Worm (Caenorhabditis elegans) whole organism, L3 larva: Measurements from ENCODE around the gene srp-7.
A peak's percentile ranks its signal among the peaks of the same experiment; 100 is the strongest.

ENCODE experiments used
- R02D3.7 ChIP-seq: fragments of 150-350 bp; optimal IDR thresholded peaks from 2 replicates; lab custom pipeline; 2014; ENCODE audit warnings: missing biosample characterization, missing genetic modification characterization
- aly-2 ChIP-seq: fragments of 150-350 bp; optimal IDR thresholded peaks from 2 replicates; lab custom pipeline; 2014; ENCODE audit warnings: missing biosample characterization, missing genetic modification characterization
- ama-1 ChIP-seq: fragments of 150-350 bp; optimal IDR thresholded peaks from 2 replicates; lab custom pipeline; 2018
- ceh-16 ChIP-seq: sonication (generic microtip); optimal IDR thresholded peaks from 2 replicates; lab custom pipeline; 2017; ENCODE audit warnings: missing biosample characterization, missing genetic modification characterization
- ceh-28 ChIP-seq: fragments of 150-350 bp; optimal IDR thresholded peaks from 2 replicates; lab custom pipeline; 2014; ENCODE audit warnings: missing biosample characterization, missing genetic modification reagents, missing genetic modification characterization
- daf-12 ChIP-seq: fragments of 150-350 bp; optimal IDR thresholded peaks from 2 replicates; lab custom pipeline; 2014; ENCODE audit warnings: missing biosample characterization, missing genetic modification reagents, missing genetic modification characterization
- egl-5 ChIP-seq: fragments of 150-350 bp; optimal IDR thresholded peaks from 2 replicates; lab custom pipeline; 2017; ENCODE audit warnings: missing biosample characterization, missing genetic modification reagents, missing genetic modification characterization, inconsistent platforms
- elt-1 ChIP-seq: fragments of 150-350 bp; optimal IDR thresholded peaks from 2 replicates; lab custom pipeline; 2014; ENCODE audit warnings: missing biosample characterization, missing genetic modification characterization
- elt-2 ChIP-seq: sonication (generic microtip); optimal IDR thresholded peaks from 2 replicates; lab custom pipeline; 2016; ENCODE audit warnings: missing genetic modification reagents, mild to moderate bottlenecking, missing genetic modification characterization, missing compliant biosample characterization
- elt-3 ChIP-seq, 3 experiments: fragments of 150-350 bp in 1 of 3; sonication (generic microtip) in 2 of 3; optimal IDR thresholded peaks; 2 replicates in 2 of 3; 4 replicates in 1 of 3; lab custom pipeline; 2014 to 2017; ENCODE audit warnings: missing biosample characterization in 3 of 3, missing genetic modification characterization in 3 of 3
- fkh-10 ChIP-seq: sonication (generic microtip); optimal IDR thresholded peaks from 2 replicates; lab custom pipeline; 2017; ENCODE audit warnings: missing biosample characterization, missing genetic modification reagents, missing genetic modification characterization
- fkh-2 ChIP-seq: fragments of 150-350 bp; optimal IDR thresholded peaks from 2 replicates; lab custom pipeline; 2014; ENCODE audit warnings: missing biosample characterization, missing genetic modification reagents, missing genetic modification characterization
- hmg-11 ChIP-seq: sonication (generic microtip); optimal IDR thresholded peaks from 2 replicates; lab custom pipeline; 2016; ENCODE audit warnings: missing genetic modification characterization, missing compliant biosample characterization
- jun-1 ChIP-seq: fragments of 150-350 bp; optimal IDR thresholded peaks from 2 replicates; lab custom pipeline; 2014; ENCODE audit warnings: missing biosample characterization, missing genetic modification reagents, missing genetic modification characterization
- lin-15B ChIP-seq: fragments of 150-350 bp; optimal IDR thresholded peaks from 2 replicates; lab custom pipeline; 2014; ENCODE audit warnings: missing biosample characterization, missing genetic modification characterization
- lin-39 ChIP-seq: fragments of 150-350 bp; optimal IDR thresholded peaks from 2 replicates; lab custom pipeline; 2018; ENCODE audit warnings: missing biosample characterization, missing genetic modification reagents, missing genetic modification characterization
- lsy-12 ChIP-seq: sonication (generic microtip); optimal IDR thresholded peaks from 2 replicates; lab custom pipeline; 2016; ENCODE audit warnings: mild to moderate bottlenecking, missing genetic modification characterization, missing compliant biosample characterization
- mdl-1 ChIP-seq: fragments of 150-350 bp; optimal IDR thresholded peaks from 2 replicates; lab custom pipeline; 2014; ENCODE audit warnings: missing biosample characterization, missing genetic modification characterization
- mml-1 ChIP-seq: fragments of 150-350 bp; sonication (generic microtip); optimal IDR thresholded peaks from 3 replicates; lab custom pipeline; 2014; ENCODE audit warnings: missing biosample characterization, missing genetic modification characterization
- nfya-1 ChIP-seq: sonication (generic microtip); optimal IDR thresholded peaks from 2 replicates; lab custom pipeline; 2017; ENCODE audit warnings: missing genetic modification characterization, mild to moderate bottlenecking, missing compliant biosample characterization, antibody characterized with exemption, moderate library complexity; ENCODE audit not compliant: insufficient read depth
- nhr-12 ChIP-seq: fragments of 150-350 bp; optimal IDR thresholded peaks from 2 replicates; lab custom pipeline; 2014; ENCODE audit warnings: missing biosample characterization, missing genetic modification characterization
- nhr-23 ChIP-seq: fragments of 150-350 bp; optimal IDR thresholded peaks from 2 replicates; lab custom pipeline; 2014; ENCODE audit warnings: missing biosample characterization, missing genetic modification reagents, missing genetic modification characterization
- nhr-237 ChIP-seq: fragments of 150-350 bp; optimal IDR thresholded peaks from 2 replicates; lab custom pipeline; 2014; ENCODE audit warnings: missing biosample characterization, missing genetic modification characterization
- nhr-43 ChIP-seq: sonication (generic microtip); optimal IDR thresholded peaks from 2 replicates; lab custom pipeline; 2016; ENCODE audit warnings: mild to moderate bottlenecking, missing genetic modification characterization, missing compliant biosample characterization; ENCODE audit not compliant: poor library complexity, severe bottlenecking
- nhr-76 ChIP-seq: fragments of 150-350 bp; sonication (generic microtip); optimal IDR thresholded peaks from 5 replicates; lab custom pipeline; 2014; ENCODE audit warnings: missing biosample characterization, missing genetic modification characterization
- pha-4 ChIP-seq: fragments of 150-350 bp; optimal IDR thresholded peaks from 2 replicates; lab custom pipeline; 2014; ENCODE audit warnings: missing biosample characterization, missing genetic modification reagents, missing genetic modification characterization
- pqm-1 ChIP-seq: fragments of 150-350 bp; optimal IDR thresholded peaks from 2 replicates; lab custom pipeline; 2017; ENCODE audit warnings: missing biosample characterization, missing genetic modification characterization, inconsistent platforms
- sea-2 ChIP-seq: fragments of 150-350 bp; sonication (generic microtip); optimal IDR thresholded peaks from 4 replicates; lab custom pipeline; 2014; ENCODE audit warnings: missing biosample characterization, missing genetic modification reagents, missing genetic modification characterization
- snpc-4 ChIP-seq: fragments of 150-350 bp; optimal IDR thresholded peaks from 2 replicates; lab custom pipeline; 2014; ENCODE audit warnings: missing biosample characterization, missing genetic modification characterization
- tbx-2 ChIP-seq: sonication (generic microtip); optimal IDR thresholded peaks from 2 replicates; lab custom pipeline; 2016; ENCODE audit warnings: mild to moderate bottlenecking, missing genetic modification characterization, missing compliant biosample characterization
- unc-39 ChIP-seq: sonication (generic microtip); optimal IDR thresholded peaks from 4 replicates; lab custom pipeline; 2017; ENCODE audit warnings: missing biosample characterization, missing genetic modification characterization
- unc-62 ChIP-seq: fragments of 150-350 bp; sonication (generic microtip); optimal IDR thresholded peaks from 4 replicates; lab custom pipeline; 2014; ENCODE audit warnings: missing biosample characterization, missing genetic modification reagents, missing genetic modification characterization
- ztf-4 ChIP-seq: fragments of 150-350 bp; optimal IDR thresholded peaks from 2 replicates; lab custom pipeline; 2014; ENCODE audit warnings: missing biosample characterization, missing genetic modification characterization

Gene srp-7

DNA sequence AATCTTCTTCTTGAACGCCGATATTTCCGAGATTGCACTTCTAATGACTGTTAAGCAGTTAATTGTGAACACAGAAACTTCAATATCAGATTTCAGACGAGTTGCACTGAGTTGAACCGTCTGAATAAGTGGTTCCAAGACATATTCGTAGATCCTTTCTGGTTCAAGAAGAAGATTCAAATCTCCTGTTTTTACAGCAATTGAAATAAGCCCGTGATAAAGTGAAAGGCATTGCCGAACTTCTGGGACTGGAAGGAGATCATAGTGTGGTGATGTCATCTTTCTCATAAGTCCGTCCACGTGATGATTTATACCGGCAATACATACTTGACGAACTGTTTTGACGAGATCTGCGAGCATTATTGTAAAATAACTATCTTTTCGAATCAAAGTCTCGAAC lies 40.6 kb downstream of the srp-7 start:
- TF ChIP-seq aly-2 (tag; lab: Kevin White, UChicago) = no peak
- TF ChIP-seq pha-4 = no peak
- TF ChIP-seq ztf-4 (tag; lab: Kevin White, UChicago) = no peak
- no peak for TF ChIP-seq lin-15B (tag; lab: Kevin White, UChicago)
- TF ChIP-seq nfya-1 = no peak
- no peak for TF ChIP-seq daf-12 (tag; lab: Kevin White, UChicago)
- no peak for TF ChIP-seq ama-1 (lab: Kevin White, UChicago)
- no peak for TF ChIP-seq lsy-12 (tag; lab: Kevin White, UChicago)
- no peak for TF ChIP-seq tbx-2
- no peak for TF ChIP-seq fkh-10 (GFP tag; lab: Kevin White, UChicago)

DNA sequence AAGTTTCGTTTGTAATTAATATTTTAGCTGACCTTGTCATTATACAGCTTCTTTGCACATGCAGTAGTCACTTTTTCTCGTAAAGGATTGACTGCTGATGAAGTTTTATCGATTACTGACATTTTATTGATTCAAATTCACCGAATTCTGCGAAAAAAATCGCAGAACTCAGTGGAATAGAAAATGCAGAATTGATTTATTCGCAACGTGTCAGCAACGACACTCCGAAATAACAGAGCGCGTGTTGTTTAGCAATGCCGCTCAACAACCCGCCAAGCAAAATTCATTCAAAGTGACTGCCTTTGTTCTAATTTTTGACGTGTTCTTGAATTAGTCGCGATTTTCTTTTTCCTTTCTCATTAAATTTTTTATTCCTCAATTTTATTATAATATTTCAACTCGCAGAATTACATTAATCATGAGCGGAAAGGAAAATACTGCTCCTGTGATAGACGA lies 42.2 kb downstream of the srp-7 start, which contains the start of the genes cogc-6 and air-1:
cogc-6 (minus strand) TSS at position 234 of the 456 bp plus-strand sequence.
air-1 (plus strand) TSS at position 406 of the 456 bp plus-strand sequence.
- peak; percentile 60 for TF ChIP-seq ceh-28 (tag; lab: Kevin White, UChicago)
- no peak for TF ChIP-seq fkh-10 (GFP tag; lab: Kevin White, UChicago)
- peak; percentile 41 for TF ChIP-seq nfya-1
- peak; percentile 35 for TF ChIP-seq nhr-23 (tag; lab: Kevin White, UChicago)
- TF ChIP-seq nhr-43 (tag; lab: Kevin White, UChicago) = no peak
- TF ChIP-seq aly-2 (tag; lab: Kevin White, UChicago) = no peak
- peak; percentile 25 for TF ChIP-seq lin-15B (tag; lab: Kevin White, UChicago)
- TF ChIP-seq tbx-2 = no peak
- no peak for TF ChIP-seq lin-39 (tag; lab: Kevin White, UChicago)
- no peak for TF ChIP-seq nhr-237 (tag; lab: Kevin White, UChicago)
- no peak for TF ChIP-seq elt-3 (tag; optimal IDR thresholded peaks at IDR 0.05; lab: Kevin White, UChicago)
- TF ChIP-seq ceh-16 (tag; lab: Kevin White, UChicago) = no peak
- no peak for TF ChIP-seq lsy-12 (tag; lab: Kevin White, UChicago)
- peak; percentile 43 for TF ChIP-seq pha-4
- peak; percentile 53 for TF ChIP-seq snpc-4 (tag; lab: Kevin White, UChicago)

DNA sequence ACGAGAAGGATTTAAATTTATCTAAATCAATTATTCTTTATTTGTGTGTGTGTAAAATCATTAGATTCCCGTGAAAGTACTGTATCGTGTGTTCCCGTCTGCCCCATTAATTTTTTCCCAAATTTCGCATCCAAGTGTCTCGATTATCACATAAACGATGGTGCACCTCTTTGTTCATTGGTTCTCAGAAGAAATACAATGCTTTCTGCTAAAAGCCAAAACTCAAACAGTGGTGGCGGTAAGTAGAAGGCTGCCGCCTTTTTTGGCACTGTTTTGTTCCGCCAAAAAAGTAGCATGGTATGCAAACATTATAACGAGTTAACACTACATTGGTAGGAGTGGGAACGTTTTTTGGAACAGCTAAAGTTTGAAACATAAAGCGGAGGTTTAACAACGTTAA lies 44.5 kb downstream of the srp-7 start:
- TF ChIP-seq egl-5 = no peak
- TF ChIP-seq nhr-12 (tag; lab: Kevin White, UChicago) = no peak
- TF ChIP-seq fkh-10 (GFP tag; lab: Kevin White, UChicago) = no peak
- TF ChIP-seq nhr-43 (tag; lab: Kevin White, UChicago) = no peak

DNA sequence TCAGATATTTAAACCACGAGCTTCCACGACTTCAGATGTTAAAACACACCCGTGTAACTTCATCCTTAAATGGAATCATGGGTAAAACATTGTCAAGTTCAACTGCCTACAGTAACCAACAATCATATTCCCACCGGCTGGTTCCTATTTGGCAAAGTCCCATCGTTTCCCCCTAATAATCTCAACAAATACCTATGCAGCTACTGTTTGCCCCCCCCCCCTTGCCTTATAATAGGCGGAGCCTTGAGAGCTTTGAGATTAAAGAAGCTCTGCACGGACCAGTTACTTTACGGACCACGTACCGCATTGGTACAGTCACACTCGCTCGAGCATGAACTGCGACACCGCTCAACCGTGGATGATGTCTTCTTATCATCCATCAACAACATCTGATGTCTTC lies 45.7 kb downstream of the srp-7 start, which contains the start of gene pax-1:
pax-1 (plus strand) TSS at position 301 of the 400 bp plus-strand sequence.
- no peak for TF ChIP-seq mml-1 (tag; lab: Kevin White, UChicago)
- no peak for TF ChIP-seq unc-39 (tag; lab: Kevin White, UChicago)
- TF ChIP-seq elt-1 (tag; lab: Kevin White, UChicago) = no peak
- no peak for TF ChIP-seq sea-2 (GFP tag; lab: Kevin White, UChicago)
- TF ChIP-seq ama-1 (lab: Kevin White, UChicago) = no peak
- no peak for TF ChIP-seq fkh-10 (GFP tag; lab: Kevin White, UChicago)
- no peak for TF ChIP-seq daf-12 (tag; lab: Kevin White, UChicago)
- TF ChIP-seq fkh-2 (tag; lab: Kevin White, UChicago) = no peak
- no peak for TF ChIP-seq nhr-43 (tag; lab: Kevin White, UChicago)

DNA sequence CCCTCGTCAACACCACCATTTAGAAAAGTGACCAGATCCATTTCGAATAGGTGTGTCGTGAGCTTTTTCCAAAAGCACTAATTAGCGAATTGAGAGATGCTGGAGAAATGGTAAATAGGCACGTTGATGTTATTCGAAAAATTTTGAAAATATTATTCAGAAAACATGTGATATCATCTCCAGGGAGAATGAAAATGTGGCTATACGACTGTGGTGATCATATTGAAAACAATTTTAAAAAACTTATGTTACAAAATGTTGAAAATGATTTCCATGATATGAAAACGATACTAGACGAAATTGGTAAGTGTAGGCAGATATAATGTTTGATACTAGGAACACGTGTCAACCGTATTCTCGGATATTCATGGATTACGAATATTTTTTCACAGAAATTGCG lies 47.9 kb downstream of the srp-7 start, which contains the start of gene K07C11.10:
K07C11.10 (minus strand) TSS at position 101 of the 400 bp plus-strand sequence.
- TF ChIP-seq pqm-1 (no peak), ceh-16 (tag; lab: Kevin White, UChicago) (no peak), ceh-28 (tag; lab: Kevin White, UChicago) (no peak), elt-1 (tag; lab: Kevin White, UChicago) (no peak), unc-62 (GFP tag; lab: Kevin White, UChicago) (no peak), egl-5 (no peak), mml-1 (tag; lab: Kevin White, UChicago) (no peak), nhr-76 (no peak), unc-39 (tag; lab: Kevin White, UChicago) (no peak), jun-1 (tag; lab: Kevin White, UChicago) (no peak), snpc-4 (tag; lab: Kevin White, UChicago) (no peak), nhr-23 (tag; lab: Kevin White, UChicago) (no peak), nhr-43 (tag; lab: Kevin White, UChicago) (no peak), elt-2 (tag; lab: Kevin White, UChicago) (no peak), R02D3.7 (tag; lab: Kevin White, UChicago) (no peak), mdl-1 (tag; lab: Kevin White, UChicago) (no peak), pha-4 (no peak), daf-12 (tag; lab: Kevin White, UChicago) (no peak), hmg-11 (tag; lab: Kevin White, UChicago) (no peak), sea-2 (GFP tag; lab: Kevin White, UChicago) (no peak)
